Fruit fly (Drosophila melanogaster) whole organism, embryonic: ENCODE data around the gene JMJD5.
A peak's percentile ranks its signal among the peaks of the same experiment; 100 is the strongest.

Experiments used
- Blimp-1 ChIP-seq: fragments of 200-800 bp; sonication (Bioruptor generic); optimal IDR thresholded peaks from 3 replicates; lab custom pipeline; 2018; ENCODE audit warnings: missing biosample characterization, missing genetic modification characterization, mild to moderate bottlenecking, moderate library complexity, missing genetic modification reagents
- CG11456 ChIP-seq: fragments of 200-800 bp; sonication (Bioruptor generic); IDR thresholded peaks from 3 replicates; pipeline ENCODE4 v1.3.6; 2022; ENCODE audit warnings: missing biosample characterization, missing genetic modification characterization
- CG11696 ChIP-seq: fragments of 200-800 bp; sonication (Bioruptor generic); IDR thresholded peaks from 2 replicates; pipeline ENCODE4 v1.3.6; 2022; ENCODE audit warnings: missing biosample characterization, missing genetic modification characterization
- CG13123 ChIP-seq: fragments of 200-800 bp; sonication (Bioruptor generic); optimal IDR thresholded peaks from 2 replicates; lab custom pipeline; 2016; ENCODE audit warnings: missing biosample characterization, missing genetic modification characterization
- CG1529 ChIP-seq: fragments of 200-800 bp; sonication (Bioruptor generic); optimal IDR thresholded peaks from 3 replicates; lab custom pipeline; 2018; ENCODE audit warnings: missing biosample characterization, missing genetic modification characterization
- CG15601 ChIP-seq: fragments of 200-800 bp; sonication (Bioruptor generic); optimal IDR thresholded peaks from 3 replicates; lab custom pipeline; 2019; ENCODE audit warnings: missing biosample characterization, mild to moderate bottlenecking, missing genetic modification characterization, moderate library complexity
- CG1602 ChIP-seq: fragments of 200-800 bp; sonication (Bioruptor generic); optimal IDR thresholded peaks from 3 replicates; lab custom pipeline; 2016; ENCODE audit warnings: missing biosample characterization, missing genetic modification characterization
- CG17568 ChIP-seq: fragments of 200-800 bp; sonication (Bioruptor generic); optimal IDR thresholded peaks from 2 replicates; lab custom pipeline; 2018; ENCODE audit warnings: missing biosample characterization, mild to moderate bottlenecking, missing genetic modification characterization, moderate library complexity
- CG17829 ChIP-seq: fragments of 200-800 bp; optimal IDR thresholded peaks from 2 replicates; lab custom pipeline; 2019; ENCODE audit warnings: missing biosample characterization, mild to moderate bottlenecking, missing genetic modification characterization, moderate library complexity
- CG2116 ChIP-seq: fragments of 200-800 bp; sonication (Bioruptor generic); optimal IDR thresholded peaks from 3 replicates; lab custom pipeline; 2018; ENCODE audit warnings: missing biosample characterization, mild to moderate bottlenecking, missing genetic modification characterization
- CG30020 ChIP-seq: fragments of 200-800 bp; optimal IDR thresholded peaks from 2 replicates; lab custom pipeline; 2019; ENCODE audit warnings: missing biosample characterization, mild to moderate bottlenecking, missing genetic modification characterization, moderate library complexity
- CG3065 ChIP-seq: fragments of 200-800 bp; sonication (Bioruptor generic); optimal IDR thresholded peaks from 2 replicates; lab custom pipeline; 2016; ENCODE audit warnings: missing biosample characterization, missing genetic modification characterization
- CG31388 ChIP-seq: fragments of 200-800 bp; sonication (Bioruptor generic); optimal IDR thresholded peaks from 2 replicates; lab custom pipeline; 2016; ENCODE audit warnings: missing biosample characterization, missing genetic modification characterization
- CG32772 ChIP-seq: fragments of 200-800 bp; sonication (Bioruptor generic); IDR thresholded peaks from 2 replicates; pipeline ENCODE4 v1.3.6; 2022; ENCODE audit warnings: missing biosample characterization, missing genetic modification characterization
- CG4424 ChIP-seq: fragments of 200-800 bp; sonication (Bioruptor generic); optimal IDR thresholded peaks from 3 replicates; lab custom pipeline; 2016; ENCODE audit warnings: missing biosample characterization, missing genetic modification characterization
- CG5245 ChIP-seq: fragments of 200-800 bp; sonication (Bioruptor generic); optimal IDR thresholded peaks from 3 replicates; lab custom pipeline; 2016; ENCODE audit warnings: missing biosample characterization, missing genetic modification characterization
- CG9215 ChIP-seq: fragments of 200-800 bp; sonication (Bioruptor generic); IDR thresholded peaks from 2 replicates; pipeline ENCODE4 v1.3.6; 2022; ENCODE audit warnings: missing biosample characterization, missing genetic modification characterization
- CG9797 ChIP-seq: fragments of 200-800 bp; sonication (Bioruptor generic); optimal IDR thresholded peaks from 3 replicates; lab custom pipeline; 2018; ENCODE audit warnings: missing biosample characterization, mild to moderate bottlenecking, missing genetic modification characterization
- D19B ChIP-seq: fragments of 200-800 bp; sonication (Bioruptor generic); optimal IDR thresholded peaks from 2 replicates; lab custom pipeline; 2017; ENCODE audit warnings: missing biosample characterization, mild to moderate bottlenecking, missing genetic modification characterization
- HHEX ChIP-seq: fragments of 200-800 bp; sonication (Bioruptor generic); optimal IDR thresholded peaks from 3 replicates; lab custom pipeline; 2017; ENCODE audit warnings: missing biosample characterization, mild to moderate bottlenecking, missing genetic modification characterization, missing genetic modification reagents
- HLH4C ChIP-seq: fragments of 200-800 bp; sonication (Bioruptor generic); IDR thresholded peaks from 3 replicates; pipeline ENCODE4 v1.3.6; 2022; ENCODE audit warnings: missing biosample characterization, missing genetic modification characterization; ENCODE audit not compliant: partially characterized antibody
- HLH54F ChIP-seq: fragments of 200-800 bp; sonication (Bioruptor generic); optimal IDR thresholded peaks from 3 replicates; lab custom pipeline; 2016; ENCODE audit warnings: missing biosample characterization, missing genetic modification characterization
- Kr ChIP-seq: fragments of 200-800 bp; sonication (Bioruptor generic); optimal IDR thresholded peaks from 2 replicates; lab custom pipeline; 2017; ENCODE audit warnings: missing biosample characterization, mild to moderate bottlenecking, missing genetic modification characterization
- Lim3 ChIP-seq: fragments of 200-800 bp; sonication (Bioruptor generic); IDR thresholded peaks from 2 replicates; pipeline ENCODE4 v1.3.6; 2022; ENCODE audit warnings: missing biosample characterization, missing genetic modification characterization
- Meics ChIP-seq: fragments of 200-800 bp; sonication (Bioruptor generic); optimal IDR thresholded peaks from 2 replicates; lab custom pipeline; 2017; ENCODE audit warnings: missing biosample characterization, mild to moderate bottlenecking, missing genetic modification characterization
- Mes4 ChIP-seq: fragments of 200-800 bp; sonication (Bioruptor generic); optimal IDR thresholded peaks from 2 replicates; lab custom pipeline; 2016; ENCODE audit warnings: missing biosample characterization, missing genetic modification characterization
- NFAT ChIP-seq: fragments of 200-800 bp; sonication (Bioruptor generic); IDR thresholded peaks from 2 replicates; pipeline ENCODE4 v1.3.6; 2022; ENCODE audit warnings: missing biosample characterization, missing genetic modification characterization
- Neu2 ChIP-seq: fragments of 200-800 bp; sonication (Bioruptor generic); optimal IDR thresholded peaks from 3 replicates; lab custom pipeline; 2016; ENCODE audit warnings: missing biosample characterization, missing genetic modification characterization, borderline replicate concordance
- Nf-YC ChIP-seq: fragments of 200-800 bp; optimal IDR thresholded peaks from 3 replicates; lab custom pipeline; 2019; ENCODE audit warnings: missing biosample characterization, mild to moderate bottlenecking, missing genetic modification characterization, moderate library complexity
- Rx ChIP-seq: fragments of 200-800 bp; sonication (Bioruptor generic); IDR thresholded peaks from 2 replicates; pipeline ENCODE4 v1.3.6; 2022; ENCODE audit warnings: missing biosample characterization, missing genetic modification characterization
- Scr ChIP-seq: fragments of 200-800 bp; sonication (Bioruptor generic); IDR thresholded peaks from 2 replicates; pipeline ENCODE4 v1.3.6; 2022; ENCODE audit warnings: missing biosample characterization, missing genetic modification characterization; ENCODE audit not compliant: partially characterized antibody
- Sry-δ ChIP-seq: fragments of 200-800 bp; sonication (Bioruptor generic); optimal IDR thresholded peaks from 2 replicates; lab custom pipeline; 2016; ENCODE audit warnings: missing biosample characterization, missing genetic modification characterization
- Taf1 ChIP-seq: fragments of 200-800 bp; sonication (Bioruptor generic); IDR thresholded peaks from 2 replicates; pipeline ENCODE4 v1.3.6; 2022; ENCODE audit warnings: missing biosample characterization, missing genetic modification characterization
- Usf ChIP-seq: fragments of 200-800 bp; sonication (Bioruptor generic); optimal IDR thresholded peaks from 2 replicates; lab custom pipeline; 2017; ENCODE audit warnings: missing genotype, missing biosample characterization, missing genetic modification characterization
- cas ChIP-seq: fragments of 200-800 bp; sonication (Bioruptor generic); IDR thresholded peaks from 2 replicates; pipeline ENCODE4 v1.3.6; 2022; ENCODE audit warnings: missing biosample characterization, missing genetic modification characterization
- cato ChIP-seq: fragments of 200-800 bp; sonication (Bioruptor generic); optimal IDR thresholded peaks from 2 replicates; lab custom pipeline; 2016; ENCODE audit warnings: missing biosample characterization, missing genetic modification characterization, borderline replicate concordance
- chinmo ChIP-seq: fragments of 200-800 bp; sonication (Bioruptor generic); IDR thresholded peaks from 4 replicates; pipeline ENCODE4 v1.3.6; 2022; ENCODE audit warnings: missing biosample characterization, missing genetic modification characterization; ENCODE audit not compliant: partially characterized antibody
- ci ChIP-seq: fragments of 200-800 bp; sonication (Bioruptor generic); IDR thresholded peaks from 3 replicates; pipeline ENCODE4 v1.3.6; 2022; ENCODE audit warnings: missing biosample characterization, missing genetic modification characterization
- dysf ChIP-seq: fragments of 200-800 bp; sonication (Bioruptor generic); IDR thresholded peaks from 3 replicates; pipeline ENCODE4 v1.3.6; 2022; ENCODE audit warnings: missing biosample characterization, missing genetic modification characterization
- gem ChIP-seq: fragments of 200-800 bp; sonication (Bioruptor generic); optimal IDR thresholded peaks from 2 replicates; lab custom pipeline; 2019; ENCODE audit warnings: missing biosample characterization, mild to moderate bottlenecking, missing genetic modification characterization, moderate library complexity
- gfzf ChIP-seq: fragments of 200-800 bp; sonication (Bioruptor generic); optimal IDR thresholded peaks from 2 replicates; lab custom pipeline; 2016; ENCODE audit warnings: missing biosample characterization, mild to moderate bottlenecking, missing genetic modification characterization, moderate library complexity
- inv ChIP-seq: fragments of 200-800 bp; sonication (Bioruptor generic); IDR thresholded peaks from 2 replicates; pipeline ENCODE4 v1.3.6; 2022; ENCODE audit warnings: missing biosample characterization, missing genetic modification characterization; ENCODE audit not compliant: partially characterized antibody
- nom ChIP-seq: fragments of 200-800 bp; sonication (Bioruptor generic); optimal IDR thresholded peaks from 2 replicates; lab custom pipeline; 2017; ENCODE audit warnings: missing biosample characterization, missing genetic modification characterization, mild to moderate bottlenecking, moderate library complexity, missing genetic modification reagents
- ranshi ChIP-seq: fragments of 200-800 bp; sonication (Bioruptor generic); IDR thresholded peaks from 2 replicates; pipeline ENCODE4 v1.3.6; 2022; ENCODE audit warnings: missing biosample characterization, missing genetic modification characterization
- repo ChIP-seq: fragments of 200-800 bp; sonication (Bioruptor generic); optimal IDR thresholded peaks from 2 replicates; lab custom pipeline; 2016; ENCODE audit warnings: missing biosample characterization, missing genetic modification characterization
- sr ChIP-seq: fragments of 200-800 bp; sonication (Bioruptor generic); IDR thresholded peaks from 3 replicates; pipeline ENCODE4 v1.3.6; 2022; ENCODE audit warnings: missing biosample characterization, missing genetic modification characterization
- twi ChIP-seq: fragments of 200-800 bp; optimal IDR thresholded peaks from 2 replicates; lab custom pipeline; 2019; ENCODE audit warnings: missing biosample characterization, mild to moderate bottlenecking, missing genetic modification characterization, moderate library complexity
- tx ChIP-seq: fragments of 200-800 bp; sonication (Bioruptor generic); optimal IDR thresholded peaks from 2 replicates; lab custom pipeline; 2016; ENCODE audit warnings: missing biosample characterization, missing genetic modification characterization
- yki ChIP-seq: fragments of >200 bp; optimal IDR thresholded peaks from 3 replicates; lab custom pipeline; 2018

The JMJD5 gene

dm6 chr3L:815234-816200, 25.6 kb downstream of the JMJD5 start (continued):
- TF ChIP-seq chinmo (GFP tag; lab: Robert Waterston, UW) (0 out of 4 replicates have a peak, but pooled peaks have one; percentile 49), CG9797 (GFP tag; lab: Kevin White, UChicago) (no peak), gem (peak; percentile 44), CG32772 (GFP tag; lab: Robert Waterston, UW) (peak; percentile 72), inv (GFP tag; lab: Robert Waterston, UW) (no peak), ci (GFP tag; lab: Robert Waterston, UW) (peak; percentile 66; the same call in 2 of the 3 replicates), D19B (GFP tag; lab: Kevin White, UChicago) (peak; percentile 1), CG1602 (GFP tag; lab: Kevin White, UChicago) (no peak), CG13123 (GFP tag; lab: Kevin White, UChicago) (no peak), CG17568 (no peak), Mes4 (GFP tag; lab: Kevin White, UChicago) (no peak), CG31388 (no peak), CG15601 (tag; lab: Kevin White, UChicago) (peak; percentile 31), ranshi (GFP tag; lab: Robert Waterston, UW) (peak; percentile 62; the same call in 1 of the 2 replicates), CG30020 (no peak), Meics (GFP tag; lab: Kevin White, UChicago) (no peak), repo (GFP tag; lab: Kevin White, UChicago) (no peak), CG11696 (GFP tag; lab: Robert Waterston, UW) (no peak), HHEX (GFP tag; lab: Kevin White, UChicago) (no peak), CG17829 (tag; lab: Kevin White, UChicago) (peak; percentile 21), HLH54F (GFP tag; lab: Kevin White, UChicago) (no peak), NFAT (no peak), CG4424 (GFP tag; lab: Kevin White, UChicago) (no peak), CG3065 (GFP tag; lab: Kevin White, UChicago) (no peak), sr (GFP tag; lab: Robert Waterston, UW) (peak; percentile 89), nom (no peak), Lim3 (no peak), CG2116 (GFP tag; lab: Kevin White, UChicago) (no peak), Kr (GFP tag; lab: Kevin White, UChicago) (no peak), Blimp-1 (GFP tag; lab: Kevin White, UChicago) (peak; percentile 61), cato (GFP tag; lab: Kevin White, UChicago) (no peak), gfzf (GFP tag; lab: Kevin White, UChicago) (no peak), CG5245 (GFP tag; lab: Kevin White, UChicago) (no peak), Nf-YC (tag; lab: Kevin White, UChicago) (peak; percentile 12), HLH4C (GFP tag; lab: Robert Waterston, UW) (no peak), dysf (GFP tag; lab: Robert Waterston, UW) (peak; percentile 52; the same call in 2 of the 3 replicates), CG11456 (no peak), tx (GFP tag; lab: Kevin White, UChicago) (no peak), Taf1 (GFP tag; lab: Robert Waterston, UW) (no peak), Neu2 (GFP tag; lab: Kevin White, UChicago) (no peak), Sry-δ (GFP tag; lab: Kevin White, UChicago) (no peak), CG9215 (GFP tag; lab: Robert Waterston, UW) (peak; percentile 45; the same call in 1 of the 2 replicates), yki (lab: Kevin White, UChicago) (no peak), twi (peak; percentile 99), CG1529 (GFP tag; lab: Kevin White, UChicago) (no peak), Rx (GFP tag; lab: Robert Waterston, UW) (peak; percentile 33; the same call in 1 of the 2 replicates), Usf (GFP tag; lab: Kevin White, UChicago) (no peak), cas (GFP tag; lab: Robert Waterston, UW) (no peak), Scr (GFP tag; lab: Robert Waterston, UW) (no peak)
